Worm (Caenorhabditis elegans) whole organism, young adult: Measurements from ENCODE around the gene gcsh-1.
A peak's percentile ranks its signal among the peaks of the same experiment; 100 is the strongest.

Experiments used
- Y67H2A.10 ChIP-seq: fragments of 200-800 bp; sonication (Bioruptor generic); conservative IDR thresholded peaks from 2 replicates; pipeline ENCODE4 v1.3.6; 2022; ENCODE audit warnings: missing genetic modification reagents, missing genetic modification characterization, missing compliant biosample characterization
- ZK185.1 ChIP-seq: sonication (generic microtip); optimal IDR thresholded peaks from 2 replicates; lab custom pipeline; 2016; ENCODE audit warnings: mild to moderate bottlenecking, missing genetic modification characterization, missing compliant biosample characterization; ENCODE audit not compliant: poor library complexity, severe bottlenecking
- attf-5 ChIP-seq: fragments of 200-800 bp; sonication (Bioruptor generic); optimal IDR thresholded peaks from 2 replicates; lab custom pipeline; 2018; ENCODE audit warnings: mild to moderate bottlenecking, missing genetic modification characterization, missing compliant biosample characterization
- snpc-3.4 ChIP-seq: sonication (generic microtip); optimal IDR thresholded peaks from 2 replicates; lab custom pipeline; 2017; ENCODE audit warnings: missing genetic modification characterization, mild to moderate bottlenecking, missing compliant biosample characterization, antibody characterized with exemption, moderate library complexity, missing genotype, missing genetic modification reagents
- unc-130 ChIP-seq: sonication (generic microtip); optimal IDR thresholded peaks from 2 replicates; lab custom pipeline; 2016; ENCODE audit warnings: missing genetic modification reagents, missing genetic modification characterization, missing compliant biosample characterization
- unc-62 ChIP-seq: fragments of 150-350 bp; optimal IDR thresholded peaks from 2 replicates; lab custom pipeline; 2014; ENCODE audit warnings: missing biosample characterization, missing genetic modification reagents, missing genetic modification characterization

DNA sequence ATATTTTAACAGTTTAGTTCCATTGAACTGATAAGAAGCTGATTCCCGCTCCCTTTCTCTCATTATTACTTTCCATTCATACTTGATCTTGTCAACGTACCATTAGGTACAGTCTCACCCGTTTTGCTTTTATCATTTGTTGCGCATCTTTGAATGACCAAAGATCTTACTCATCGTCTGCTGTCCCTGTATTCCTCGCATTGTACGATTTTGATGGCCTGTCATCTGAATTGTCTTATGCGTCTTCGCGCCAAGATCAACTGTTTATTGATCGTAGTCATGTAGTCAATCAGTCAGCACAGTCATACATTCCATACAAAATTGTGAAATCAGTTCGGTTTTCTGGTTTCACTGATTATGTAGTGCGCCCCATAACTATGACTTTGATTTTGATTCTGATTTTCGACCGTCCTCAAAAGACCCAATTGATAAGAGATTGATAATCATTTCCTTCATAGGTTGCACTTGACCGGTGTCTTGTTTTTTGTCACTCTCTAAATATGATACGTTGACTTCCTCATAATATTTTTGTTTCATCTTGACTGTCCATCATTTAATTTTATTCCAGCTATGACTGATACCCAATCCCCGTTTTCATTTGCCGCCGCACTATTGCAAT, 43.2 kb upstream of the gcsh-1 start, which contains the start of gene nhr-3:
- TF ChIP-seq unc-130 (GFP tag; lab: Kevin White, UChicago) (no peak), ZK185.1 (tag; lab: Kevin White, UChicago) (no peak), unc-62 (GFP tag; lab: Kevin White, UChicago) (peak; percentile 12), snpc-3.4 (no peak), Y67H2A.10 (GFP tag; lab: Robert Waterston, UW) (no peak), attf-5 (no peak)
